Fruit fly (Drosophila melanogaster): ENCODE data around the gene mgl.

Gene mgl

dm6 chrX:9499994-9500804 is at the start of gene mgl (continued):
- TF ChIP-seq hb (GFP tag; IDR thresholded peaks at IDR 0.05; ENCODE audit: partially characterized antibody), result no peak
- peak; percentile 67 for TF ChIP-seq Camta (GFP tag; optimal IDR thresholded peaks at IDR 0.05)
- peak; percentile 25 for TF ChIP-seq CG33213 (GFP tag; optimal IDR thresholded peaks at IDR 0.05)
- TF ChIP-seq NfI (GFP tag; optimal IDR thresholded peaks at IDR 0.05), result peak; percentile 55
- no peak for TF ChIP-seq hth (optimal IDR thresholded peaks at IDR 0.05)
- peak; percentile 73 for TF ChIP-seq CG12942 (GFP tag; optimal IDR thresholded peaks at IDR 0.05)
- peak; percentile 13 for TF ChIP-seq Side (GFP tag; optimal IDR thresholded peaks at IDR 0.05)
- TF ChIP-seq Antp (GFP tag; optimal IDR thresholded peaks at IDR 0.05), result peak; percentile 53
- TF ChIP-seq Usf (GFP tag; optimal IDR thresholded peaks at IDR 0.05), result peak; percentile 70
- TF ChIP-seq CG1792 (GFP tag; optimal IDR thresholded peaks at IDR 0.05), result no peak
- TF ChIP-seq wor (GFP tag; IDR thresholded peaks at IDR 0.05), result peak; percentile 53
- no peak for TF ChIP-seq Neu2 (GFP tag; optimal IDR thresholded peaks at IDR 0.05; ENCODE audit: borderline replicate concordance)
- TF ChIP-seq Dbx (GFP tag; IDR thresholded peaks at IDR 0.05), result 0 out of 3 replicates have a peak, but pooled peaks have one; percentile 19
- peak; percentile 18; the same call in 1 of the 2 replicates for TF ChIP-seq CG14667 (GFP tag; IDR thresholded peaks at IDR 0.05)
- TF ChIP-seq seq (GFP tag; IDR thresholded peaks at IDR 0.05), result peak; percentile 59
- peak; percentile 42 for TF ChIP-seq Fer1 (GFP tag; optimal IDR thresholded peaks at IDR 0.05)
- TF ChIP-seq HmgZ (tag; optimal IDR thresholded peaks at IDR 0.05), result no peak
- TF ChIP-seq Elba2 (GFP tag; optimal IDR thresholded peaks at IDR 0.05), result no peak
- peak; percentile 14; the same call in 1 of the 3 replicates for TF ChIP-seq Aef1 (GFP tag; IDR thresholded peaks at IDR 0.05)
- peak; percentile 63 for TF ChIP-seq Bgb (GFP tag; IDR thresholded peaks at IDR 0.05; ENCODE audit: partially characterized antibody)
- TF ChIP-seq Mes4 (GFP tag; optimal IDR thresholded peaks at IDR 0.05), result peak; percentile 37
- no peak for TF ChIP-seq Opbp (GFP tag; IDR thresholded peaks at IDR 0.05; ENCODE audit: partially characterized antibody)
- peak; percentile 50; the same call in 1 of the 2 replicates for TF ChIP-seq amos (GFP tag; IDR thresholded peaks at IDR 0.05; ENCODE audit: partially characterized antibody)
- TF ChIP-seq lilli (GFP tag; optimal IDR thresholded peaks at IDR 0.05), result peak; percentile 80
- TF ChIP-seq trem (tag; optimal IDR thresholded peaks at IDR 0.05), result peak; percentile 70
- TF ChIP-seq pzg (GFP tag; optimal IDR thresholded peaks at IDR 0.05), result no peak
- TF ChIP-seq Ada2b (GFP tag; IDR thresholded peaks at IDR 0.05), result 0 out of 2 replicates have a peak, but pooled peaks have one; percentile 28
- TF ChIP-seq bab2 (GFP tag; optimal IDR thresholded peaks at IDR 0.05), result peak; percentile 65
- TF ChIP-seq dpn (GFP tag; optimal IDR thresholded peaks at IDR 0.05), result peak; percentile 57 to 87
- TF ChIP-seq Rfx (GFP tag; IDR thresholded peaks at IDR 0.05), result peak; percentile 31; the same call in 1 of the 2 replicates
- TF ChIP-seq HHEX (GFP tag; optimal IDR thresholded peaks at IDR 0.05), result peak; percentile 69
- TF ChIP-seq CG17802 (tag; optimal IDR thresholded peaks at IDR 0.05), result peak; percentile 16
- no peak for TF ChIP-seq cad (GFP tag; optimal IDR thresholded peaks at IDR 0.05)
- TF ChIP-seq CG11398 (GFP tag; optimal IDR thresholded peaks at IDR 0.05), result no peak
- peak; percentile 63 for TF ChIP-seq CG15601 (tag; optimal IDR thresholded peaks at IDR 0.05)
- peak; percentile 49; the same call in 1 of the 2 replicates for TF ChIP-seq vvl (GFP tag; IDR thresholded peaks at IDR 0.05)
- peak; percentile 3 for TF ChIP-seq CG12236 (GFP tag; optimal IDR thresholded peaks at IDR 0.05)
- peak; percentile 54; the same call in 1 of the 2 replicates for TF ChIP-seq CG32767 (GFP tag; IDR thresholded peaks at IDR 0.05)
- peak; percentile 59 for TF ChIP-seq HLH54F (GFP tag; optimal IDR thresholded peaks at IDR 0.05)
- TF ChIP-seq CG11695 (GFP tag; IDR thresholded peaks at IDR 0.05), result peak; percentile 66; the same call in 2 of the 3 replicates
- TF ChIP-seq CG6654 (GFP tag; optimal IDR thresholded peaks at IDR 0.05), result peak; percentile 59
- no peak for TF ChIP-seq CTCF (GFP tag; optimal IDR thresholded peaks at IDR 0.05)
- peak; percentile 62; the same call in 2 of the 3 replicates for TF ChIP-seq row (GFP tag; IDR thresholded peaks at IDR 0.05)
- peak; percentile 77 for TF ChIP-seq CG1602 (GFP tag; optimal IDR thresholded peaks at IDR 0.05)
- no peak for TF ChIP-seq grn (GFP tag; optimal IDR thresholded peaks at IDR 0.05)
- peak; percentile 48; the same call in 1 of the 3 replicates for TF ChIP-seq CG7357 (GFP tag; IDR thresholded peaks at IDR 0.05)
- peak; percentile 37 for TF ChIP-seq zfh2 (GFP tag; optimal IDR thresholded peaks at IDR 0.05)
- peak; percentile 78 for TF ChIP-seq CG18476 (GFP tag; optimal IDR thresholded peaks at IDR 0.05)
- TF ChIP-seq PHDP (tag; optimal IDR thresholded peaks at IDR 0.05), result peak; percentile 73

Measured in whole organism, embryonic.